Fruit fly (Drosophila melanogaster) whole organism, pupa: ENCODE results near the gene crc.

Experiments used
- CG10348 ChIP-seq: fragments of 200-800 bp; sonication (Bioruptor generic); IDR thresholded peaks from 2 replicates; pipeline ENCODE4 v1.3.6; 2022; ENCODE audit warnings: missing biosample characterization, missing genetic modification characterization
- CG12605 ChIP-seq: fragments of 200-800 bp; sonication (Bioruptor generic); IDR thresholded peaks from 2 replicates; pipeline ENCODE4 v1.3.6; 2022; ENCODE audit warnings: missing biosample characterization, missing genetic modification characterization
- CG13204 ChIP-seq: fragments of 200-800 bp; sonication (Bioruptor generic); optimal IDR thresholded peaks from 2 replicates; lab custom pipeline; 2018; ENCODE audit warnings: missing biosample characterization, mild to moderate bottlenecking, missing genetic modification characterization, moderate library complexity
- CG14655 ChIP-seq: fragments of 200-800 bp; sonication (Bioruptor generic); optimal IDR thresholded peaks from 3 replicates; lab custom pipeline; 2017; ENCODE audit warnings: mild to moderate bottlenecking, missing biosample characterization, missing genetic modification reagents, missing genetic modification characterization
- CG15710 ChIP-seq: fragments of 200-800 bp; sonication (Bioruptor generic); optimal IDR thresholded peaks from 2 replicates; lab custom pipeline; 2018; ENCODE audit warnings: missing biosample characterization, mild to moderate bottlenecking, missing genetic modification characterization, moderate library complexity
- CG17806 ChIP-seq: fragments of 200-800 bp; sonication (Bioruptor generic); optimal IDR thresholded peaks from 2 replicates; lab custom pipeline; 2018; ENCODE audit warnings: missing biosample characterization, mild to moderate bottlenecking, missing genetic modification characterization, moderate library complexity
- CG32121 ChIP-seq: fragments of 200-800 bp; sonication (Bioruptor generic); IDR thresholded peaks from 2 replicates; pipeline ENCODE4 v1.3.6; 2022; ENCODE audit warnings: missing biosample characterization, missing genetic modification characterization
- CG34367 ChIP-seq: fragments of 200-800 bp; sonication (Bioruptor generic); optimal IDR thresholded peaks from 2 replicates; lab custom pipeline; 2018; ENCODE audit warnings: missing biosample characterization, mild to moderate bottlenecking, missing genetic modification characterization
- CG4496 ChIP-seq: fragments of 200-800 bp; sonication (Bioruptor generic); IDR thresholded peaks from 3 replicates; pipeline ENCODE4 v1.3.6; 2022; ENCODE audit warnings: missing biosample characterization, missing genetic modification characterization
- CG8159 ChIP-seq: fragments of 200-800 bp; sonication (Bioruptor generic); optimal IDR thresholded peaks from 3 replicates; lab custom pipeline; 2018; ENCODE audit warnings: missing biosample characterization, mild to moderate bottlenecking, missing genetic modification characterization, moderate library complexity
- CG8301 ChIP-seq: fragments of 200-800 bp; sonication (Bioruptor generic); optimal IDR thresholded peaks from 2 replicates; lab custom pipeline; 2018; ENCODE audit warnings: missing biosample characterization, mild to moderate bottlenecking, missing genetic modification characterization
- CG9948 ChIP-seq: fragments of 200-800 bp; sonication (Bioruptor generic); optimal IDR thresholded peaks from 2 replicates; lab custom pipeline; 2018; ENCODE audit warnings: missing biosample characterization, mild to moderate bottlenecking, missing genetic modification characterization, moderate library complexity
- D1 ChIP-seq: fragments of 200-800 bp; sonication (Bioruptor generic); optimal IDR thresholded peaks from 2 replicates; lab custom pipeline; 2018; ENCODE audit warnings: missing biosample characterization, mild to moderate bottlenecking, missing genetic modification characterization, moderate library complexity
- EcR ChIP-seq: fragments of 200-800 bp; sonication (Bioruptor generic); optimal IDR thresholded peaks from 3 replicates; lab custom pipeline; 2019; ENCODE audit warnings: missing biosample characterization, missing genetic modification characterization, mild to moderate bottlenecking, moderate library complexity, missing genetic modification reagents
- Ets98B ChIP-seq: fragments of 200-800 bp; sonication (Bioruptor generic); IDR thresholded peaks from 2 replicates; pipeline ENCODE4 v1.3.6; 2022; ENCODE audit warnings: missing biosample characterization, missing genetic modification characterization
- Pif1A ChIP-seq: fragments of 200-800 bp; sonication (Bioruptor generic); optimal IDR thresholded peaks from 3 replicates; lab custom pipeline; 2016; ENCODE audit warnings: missing biosample characterization, missing genetic modification characterization
- Pif1B ChIP-seq: fragments of 200-800 bp; sonication (Bioruptor generic); optimal IDR thresholded peaks from 3 replicates; lab custom pipeline; 2016; ENCODE audit warnings: missing biosample characterization, missing genetic modification characterization
- Snoo ChIP-seq: fragments of 200-800 bp; sonication (Bioruptor generic); optimal IDR thresholded peaks from 3 replicates; lab custom pipeline; 2017; ENCODE audit warnings: missing biosample characterization, mild to moderate bottlenecking, missing genetic modification characterization, inconsistent platforms
- fd96Ca ChIP-seq: fragments of 200-800 bp; sonication (Bioruptor generic); IDR thresholded peaks from 3 replicates; pipeline ENCODE4 v1.3.6; 2022; ENCODE audit warnings: missing biosample characterization, missing genetic modification characterization
- gl ChIP-seq: fragments of 200-800 bp; sonication (Bioruptor generic); optimal IDR thresholded peaks from 2 replicates; lab custom pipeline; 2018; ENCODE audit warnings: missing biosample characterization, mild to moderate bottlenecking, missing genetic modification characterization
- rn ChIP-seq: fragments of 200-800 bp; sonication (Bioruptor generic); IDR thresholded peaks from 2 replicates; pipeline ENCODE4 v1.3.6; 2022; ENCODE audit warnings: missing biosample characterization, missing genetic modification characterization

crc gene

dm6 chr2L:21310427-21311199 lies at the start of gene crc:
Gene crc (plus strand): TSS chr2L:21310866.
- TF ChIP-seq Snoo (tag; lab: Kevin White, UChicago): no peak
- no peak for TF ChIP-seq CG12605 (GFP tag; lab: Robert Waterston, UW)
- TF ChIP-seq rn (GFP tag; lab: Robert Waterston, UW): no peak
- peak; percentile 22 for TF ChIP-seq CG8159 (tag; lab: Kevin White, UChicago)
- TF ChIP-seq CG4496 (GFP tag; lab: Robert Waterston, UW): no peak
- no peak for TF ChIP-seq Pif1A (GFP tag; lab: Kevin White, UChicago)
- no peak; the same call in 1 of the 2 replicates for TF ChIP-seq Ets98B
- TF ChIP-seq EcR (GFP tag; lab: Kevin White, UChicago): peak; percentile 70
- TF ChIP-seq CG14655 (GFP tag; lab: Kevin White, UChicago): no peak
- TF ChIP-seq CG8301 (tag; lab: Kevin White, UChicago): no peak
- peak; percentile 11; the same call in 1 of the 2 replicates for TF ChIP-seq CG32121 (GFP tag; lab: Robert Waterston, UW)
- TF ChIP-seq CG34367 (tag; lab: Kevin White, UChicago): no peak
- no peak for TF ChIP-seq Pif1B (GFP tag; lab: Kevin White, UChicago)
- TF ChIP-seq CG17806: no peak
- no peak for TF ChIP-seq fd96Ca (GFP tag; lab: Robert Waterston, UW)
- TF ChIP-seq D1 (tag; lab: Kevin White, UChicago): no peak
- no peak for TF ChIP-seq CG10348 (GFP tag; lab: Robert Waterston, UW)
- TF ChIP-seq CG13204: no peak
- peak; percentile 27 for TF ChIP-seq CG15710 (tag; lab: Kevin White, UChicago)
- TF ChIP-seq gl (tag; lab: Kevin White, UChicago): no peak
- no peak for TF ChIP-seq CG9948 (tag; lab: Kevin White, UChicago)

dm6 chr2L:21260869-21261268 lies 49.8 kb upstream of the crc start:
- TF ChIP-seq CG8301 (tag; lab: Kevin White, UChicago) (peak; percentile 29), CG4496 (GFP tag; lab: Robert Waterston, UW) (no peak), CG32121 (GFP tag; lab: Robert Waterston, UW) (peak; percentile 49; the same call in 1 of the 2 replicates), fd96Ca (GFP tag; lab: Robert Waterston, UW) (no peak), Pif1A (GFP tag; lab: Kevin White, UChicago) (peak; percentile 13), D1 (tag; lab: Kevin White, UChicago) (peak; percentile 66), CG14655 (GFP tag; lab: Kevin White, UChicago) (no peak), CG9948 (tag; lab: Kevin White, UChicago) (peak; percentile 8), Ets98B (no peak; the same call in 1 of the 2 replicates), CG17806 (peak; percentile 37), rn (GFP tag; lab: Robert Waterston, UW) (no peak)

- TF ChIP-seq CG32121 (GFP tag; lab: Robert Waterston, UW) (peak; percentile 14; the same call in 1 of the 2 replicates), fd96Ca (GFP tag; lab: Robert Waterston, UW) (no peak), D1 (tag; lab: Kevin White, UChicago) (no peak), Snoo (tag; lab: Kevin White, UChicago) (no peak), CG8159 (tag; lab: Kevin White, UChicago) (no peak), CG8301 (tag; lab: Kevin White, UChicago) (no peak), CG9948 (tag; lab: Kevin White, UChicago) (no peak), Pif1B (GFP tag; lab: Kevin White, UChicago) (no peak), CG15710 (tag; lab: Kevin White, UChicago) (no peak)
These were observed 47.8 kb upstream of the crc start, which contains the start of gene CG8671 for dm6 chr2L:21262832-21263231. Gene CG8671 (plus strand): TSS chr2L:21262956.

dm6 chr2L:21263470-21264146 lies 47.1 kb upstream of the crc start:
- TF ChIP-seq CG17806: peak; percentile 4
- TF ChIP-seq CG8301 (tag; lab: Kevin White, UChicago): peak; percentile 25
- TF ChIP-seq CG8159 (tag; lab: Kevin White, UChicago): no peak
- peak; percentile 63 for TF ChIP-seq Pif1B (GFP tag; lab: Kevin White, UChicago)
- TF ChIP-seq CG4496 (GFP tag; lab: Robert Waterston, UW): no peak
- peak; percentile 18 for TF ChIP-seq Pif1A (GFP tag; lab: Kevin White, UChicago)
- no peak for TF ChIP-seq gl (tag; lab: Kevin White, UChicago)
- peak; percentile 36 for TF ChIP-seq CG9948 (tag; lab: Kevin White, UChicago)

dm6 chr2L:21266277-21266676 lies 44.4 kb upstream of the crc start:
- TF ChIP-seq fd96Ca (GFP tag; lab: Robert Waterston, UW) (no peak), rn (GFP tag; lab: Robert Waterston, UW) (no peak), CG10348 (GFP tag; lab: Robert Waterston, UW) (no peak), CG4496 (GFP tag; lab: Robert Waterston, UW) (no peak), Snoo (tag; lab: Kevin White, UChicago) (no peak), CG34367 (tag; lab: Kevin White, UChicago) (no peak), Pif1A (GFP tag; lab: Kevin White, UChicago) (no peak), Ets98B (no peak), Pif1B (GFP tag; lab: Kevin White, UChicago) (no peak)
- TF ChIP-seq, all 21 proteins: peak for 0
